Worm (Caenorhabditis elegans) whole organism, early embryonic: ENCODE data around the gene F58F9.9.

ENCODE experiments used
- B0310.2 ChIP-seq: sonication (generic microtip); optimal IDR thresholded peaks from 2 replicates; lab custom pipeline; 2016; ENCODE audit warnings: mild to moderate bottlenecking, missing genetic modification characterization, missing compliant biosample characterization
- F13C5.2 ChIP-seq: sonication (generic microtip); optimal IDR thresholded peaks from 2 replicates; lab custom pipeline; 2017; ENCODE audit warnings: mild to moderate bottlenecking, missing genetic modification characterization, inconsistent platforms, missing compliant biosample characterization
- aly-1 ChIP-seq: sonication (generic microtip); optimal IDR thresholded peaks from 2 replicates; lab custom pipeline; 2016; ENCODE audit warnings: missing genetic modification characterization, missing compliant biosample characterization
- ama-1 ChIP-seq: fragments of 150-350 bp; optimal IDR thresholded peaks from 2 replicates; lab custom pipeline; 2014
- ceh-13 ChIP-seq: fragments of 200-800 bp; sonication (Bioruptor generic); optimal IDR thresholded peaks from 2 replicates; lab custom pipeline; 2018; ENCODE audit warnings: mild to moderate bottlenecking, missing genetic modification characterization, missing compliant biosample characterization
- ceh-36 ChIP-seq: sonication (generic microtip); optimal IDR thresholded peaks from 2 replicates; lab custom pipeline; 2016; ENCODE audit warnings: missing genetic modification characterization, inconsistent platforms, missing compliant biosample characterization
- ets-7 ChIP-seq: sonication (generic microtip); optimal IDR thresholded peaks from 2 replicates; lab custom pipeline; 2016; ENCODE audit warnings: missing genotype, missing genetic modification characterization, missing compliant biosample characterization
- flt-1 ChIP-seq: fragments of 200-800 bp; sonication (Bioruptor generic); IDR thresholded peaks from 2 replicates; pipeline ENCODE4 v1.3.6; 2022; ENCODE audit warnings: missing genetic modification characterization, missing compliant biosample characterization
- hmbx-1 ChIP-seq: sonication (generic microtip); optimal IDR thresholded peaks from 2 replicates; lab custom pipeline; 2016; ENCODE audit warnings: mild to moderate bottlenecking, missing genetic modification characterization, missing compliant biosample characterization
- hmg-4 ChIP-seq: fragments of 200-800 bp; sonication (Bioruptor generic); optimal IDR thresholded peaks from 2 replicates; lab custom pipeline; 2018; ENCODE audit warnings: mild to moderate bottlenecking, missing genetic modification characterization, missing compliant biosample characterization
- hnd-1 ChIP-seq: sonication (generic microtip); optimal IDR thresholded peaks from 2 replicates; lab custom pipeline; 2016; ENCODE audit warnings: missing genetic modification characterization, missing compliant biosample characterization
- pes-1 ChIP-seq: fragments of 200-800 bp; sonication (Bioruptor generic); IDR thresholded peaks from 2 replicates; pipeline ENCODE4 v1.3.6; 2022; ENCODE audit warnings: missing genetic modification reagents, missing genetic modification characterization, missing compliant biosample characterization
- scrt-1 ChIP-seq: fragments of 200-800 bp; sonication (Bioruptor generic); IDR thresholded peaks from 2 replicates; pipeline ENCODE4 v1.3.6; 2022; ENCODE audit warnings: missing genetic modification characterization, missing compliant biosample characterization
- sea-1 ChIP-seq: fragments of 200-800 bp; sonication (Bioruptor generic); conservative IDR thresholded peaks from 2 replicates; pipeline ENCODE4 v1.3.6; 2022; ENCODE audit warnings: missing genetic modification characterization, missing compliant biosample characterization
- tbx-11 ChIP-seq: fragments of 200-800 bp; sonication (Bioruptor generic); IDR thresholded peaks from 2 replicates; pipeline ENCODE4 v1.3.6; 2022; ENCODE audit warnings: missing genetic modification characterization, missing compliant biosample characterization
- tbx-37 ChIP-seq: fragments of 200-800 bp; sonication (Bioruptor generic); conservative IDR thresholded peaks from 2 replicates; pipeline ENCODE4 v1.3.6; 2022; ENCODE audit warnings: missing genetic modification reagents, missing genetic modification characterization, missing compliant biosample characterization
- tra-4 ChIP-seq: sonication (generic microtip); optimal IDR thresholded peaks from 2 replicates; lab custom pipeline; 2017; ENCODE audit warnings: missing genetic modification characterization, missing compliant biosample characterization

Gene F58F9.9

DNA sequence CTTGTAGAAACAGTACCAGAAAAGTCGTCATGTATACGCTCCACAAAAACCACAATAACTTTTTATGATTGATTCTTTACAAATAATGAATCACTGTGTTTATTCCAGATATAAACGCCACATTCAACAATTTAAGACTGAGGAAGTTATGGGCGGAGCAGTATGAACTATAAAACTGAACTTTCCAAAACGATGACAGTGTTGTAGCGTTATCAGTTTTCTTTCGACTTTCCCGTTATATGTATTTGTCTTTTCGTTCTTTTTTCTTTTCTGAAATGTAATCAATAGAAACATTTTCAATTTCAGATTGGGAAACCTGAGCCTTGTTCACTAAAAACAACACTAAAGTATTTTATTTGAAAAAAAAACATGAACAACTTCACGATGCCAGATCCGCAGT is 23.0 kb upstream of the F58F9.9 start, which contains the start of gene C49A9.9:
TSS of gene C49A9.9 (plus strand) at position 307 of the 400 bp plus-strand sequence.
- no peak for TF ChIP-seq flt-1
- no peak for TF ChIP-seq hmg-4 (GFP tag; lab: Kevin White, UChicago)
- TF ChIP-seq ceh-13 (GFP tag; lab: Kevin White, UChicago): no peak
- TF ChIP-seq tbx-37 (GFP tag; lab: Robert Waterston, UW): no peak
- TF ChIP-seq tra-4 (tag; lab: Kevin White, UChicago): no peak
- no peak for TF ChIP-seq hnd-1 (tag; lab: Kevin White, UChicago)
- no peak for TF ChIP-seq hmbx-1
- TF ChIP-seq pes-1 (GFP tag; lab: Robert Waterston, UW): no peak
- no peak for TF ChIP-seq ets-7 (tag; lab: Kevin White, UChicago)
- no peak for TF ChIP-seq ama-1 (lab: Kevin White, UChicago)
- TF ChIP-seq sea-1 (GFP tag; lab: Robert Waterston, UW): no peak
- no peak for TF ChIP-seq aly-1 (tag; lab: Kevin White, UChicago)
- TF ChIP-seq F13C5.2 (tag; lab: Kevin White, UChicago): no peak
- TF ChIP-seq tbx-11 (GFP tag; lab: Robert Waterston, UW): no peak
- no peak for TF ChIP-seq ceh-36 (tag; lab: Kevin White, UChicago)
- TF ChIP-seq B0310.2 (tag; lab: Kevin White, UChicago): no peak
- no peak for TF ChIP-seq scrt-1 (GFP tag; lab: Robert Waterston, UW)

DNA sequence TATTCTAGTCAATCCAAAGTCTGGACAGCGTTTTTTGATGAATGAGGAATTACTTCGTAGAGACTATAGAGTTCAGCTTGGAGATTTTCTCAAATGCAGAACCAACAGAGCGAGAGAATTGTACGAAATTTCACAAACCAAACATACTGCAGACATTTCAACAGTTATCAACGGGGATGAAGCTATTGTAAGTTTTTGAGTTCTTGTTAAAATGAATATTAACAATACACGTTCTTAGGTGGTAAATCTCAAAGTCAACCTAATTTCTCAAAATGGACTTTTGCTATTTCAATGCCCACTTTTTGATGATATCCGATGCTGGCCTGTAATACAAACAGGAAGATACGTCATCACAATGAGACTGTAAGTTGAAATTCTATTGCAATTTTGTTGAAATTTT is 22.6 kb upstream of the F58F9.9 start:
- TF ChIP-seq tbx-11 (GFP tag; lab: Robert Waterston, UW): no peak
- TF ChIP-seq tra-4 (tag; lab: Kevin White, UChicago): no peak
- TF ChIP-seq scrt-1 (GFP tag; lab: Robert Waterston, UW): no peak

DNA sequence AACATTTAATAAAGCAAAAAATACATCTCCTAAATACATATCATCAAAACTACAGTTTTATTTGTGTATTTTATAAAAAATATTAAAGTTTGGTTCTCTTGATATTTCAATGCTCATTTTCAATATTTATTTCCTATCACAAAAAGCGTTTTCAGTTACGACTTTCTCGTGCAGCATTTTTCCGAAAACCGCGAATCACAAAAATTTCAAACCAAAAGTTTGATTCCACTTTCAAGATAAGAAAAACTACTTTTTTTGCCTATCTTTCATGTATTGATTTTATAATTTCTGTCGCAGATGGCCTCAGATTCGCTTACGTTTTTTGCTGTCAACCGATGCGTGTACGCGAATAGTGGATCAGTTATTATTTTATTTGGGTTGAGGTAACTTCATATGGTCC is 20.7 kb upstream of the F58F9.9 start, which contains the start of gene C49A9.4:
TSS of gene C49A9.4 (plus strand) at position 265 of the 400 bp plus-strand sequence.
- TF ChIP-seq pes-1 (GFP tag; lab: Robert Waterston, UW) (no peak), F13C5.2 (tag; lab: Kevin White, UChicago) (no peak), tbx-37 (GFP tag; lab: Robert Waterston, UW) (no peak), hmbx-1 (no peak), ama-1 (lab: Kevin White, UChicago) (no peak), ceh-13 (GFP tag; lab: Kevin White, UChicago) (no peak), ceh-36 (tag; lab: Kevin White, UChicago) (no peak), tra-4 (tag; lab: Kevin White, UChicago) (no peak), flt-1 (no peak), hmg-4 (GFP tag; lab: Kevin White, UChicago) (no peak), sea-1 (GFP tag; lab: Robert Waterston, UW) (no peak), aly-1 (tag; lab: Kevin White, UChicago) (no peak), tbx-11 (GFP tag; lab: Robert Waterston, UW) (no peak), hnd-1 (tag; lab: Kevin White, UChicago) (no peak), ets-7 (tag; lab: Kevin White, UChicago) (no peak)

DNA sequence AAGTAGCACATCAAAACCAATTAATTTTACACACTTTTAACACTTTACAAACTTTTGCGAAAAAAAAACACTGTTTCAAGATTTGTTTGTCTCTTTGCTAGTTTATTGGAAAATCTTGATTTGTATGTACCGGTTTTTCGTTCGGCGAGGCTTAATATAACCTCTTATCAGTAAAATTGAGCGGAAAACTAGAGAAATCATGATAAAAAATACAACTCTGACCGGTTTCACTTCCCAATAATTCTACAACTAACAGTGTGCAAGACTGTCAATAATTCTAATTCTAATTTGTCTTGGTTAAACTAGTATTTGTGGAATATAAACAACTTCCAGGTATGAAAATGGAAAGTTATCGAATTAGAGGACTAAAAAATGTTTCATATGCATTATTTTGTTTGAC is 18.2 kb upstream of the F58F9.9 start, which contains the start of gene C49A9.3:
TSS of gene C49A9.3 (plus strand) at position 212 of the 400 bp plus-strand sequence.
- TF ChIP-seq pes-1 (GFP tag; lab: Robert Waterston, UW) (no peak), B0310.2 (tag; lab: Kevin White, UChicago) (no peak), hmbx-1 (no peak), ama-1 (lab: Kevin White, UChicago) (no peak), ets-7 (tag; lab: Kevin White, UChicago) (no peak), hnd-1 (tag; lab: Kevin White, UChicago) (no peak)

DNA sequence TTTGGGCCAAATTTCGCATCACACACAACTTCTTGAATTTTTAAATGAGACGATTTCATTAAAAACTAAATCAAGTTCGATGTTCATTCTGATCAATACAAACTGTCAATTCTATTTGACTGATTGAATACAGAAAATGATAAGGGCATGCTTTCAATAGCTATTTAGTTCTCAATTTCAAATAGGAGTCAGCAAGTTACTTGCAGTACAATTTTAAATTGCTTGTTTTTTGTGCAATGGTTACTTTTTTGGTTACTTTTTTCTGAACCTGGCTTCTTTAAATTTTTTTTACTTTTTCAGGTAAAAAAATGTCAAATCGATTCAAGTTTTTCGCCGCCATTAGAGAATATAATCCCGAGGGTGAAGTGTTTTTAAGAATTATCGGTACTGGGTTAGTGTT is 14.9 kb upstream of the F58F9.9 start, which contains the start of gene C49A9.2:
TSS of gene C49A9.2 (plus strand) at position 301 of the 400 bp plus-strand sequence.
- TF ChIP-seq tbx-11 (GFP tag; lab: Robert Waterston, UW): no peak
- TF ChIP-seq sea-1 (GFP tag; lab: Robert Waterston, UW): no peak

DNA sequence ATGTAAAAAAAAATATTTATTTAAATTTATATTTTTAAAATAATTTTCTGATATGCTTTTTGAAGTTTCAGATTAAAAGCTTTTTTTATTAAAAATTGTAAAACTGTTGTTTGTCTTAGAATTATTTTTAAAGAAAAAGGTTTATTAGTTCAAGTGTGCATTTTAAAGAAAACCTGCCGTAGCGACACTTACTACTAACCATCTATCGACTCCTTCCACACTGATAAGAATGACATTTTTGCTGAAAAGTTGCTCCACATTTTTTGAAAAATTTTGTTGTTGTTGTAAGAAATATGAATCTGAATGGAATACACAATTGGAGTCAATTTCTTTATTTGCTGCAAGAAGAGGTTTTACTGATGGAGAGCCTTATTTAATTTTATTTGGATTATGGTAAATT is 12.1 kb upstream of the F58F9.9 start, which contains the start of gene C49A9.1:
TSS of gene C49A9.1 (plus strand) at position 217 of the 400 bp plus-strand sequence.
- TF ChIP-seq ceh-36 (tag; lab: Kevin White, UChicago) (no peak), hmg-4 (GFP tag; lab: Kevin White, UChicago) (no peak), pes-1 (GFP tag; lab: Robert Waterston, UW) (no peak), aly-1 (tag; lab: Kevin White, UChicago) (no peak), hnd-1 (tag; lab: Kevin White, UChicago) (no peak), sea-1 (GFP tag; lab: Robert Waterston, UW) (no peak), ama-1 (lab: Kevin White, UChicago) (no peak), F13C5.2 (tag; lab: Kevin White, UChicago) (no peak), hmbx-1 (no peak), flt-1 (no peak), scrt-1 (GFP tag; lab: Robert Waterston, UW) (no peak), tra-4 (tag; lab: Kevin White, UChicago) (no peak), tbx-37 (GFP tag; lab: Robert Waterston, UW) (no peak), ets-7 (tag; lab: Kevin White, UChicago) (no peak), ceh-13 (GFP tag; lab: Kevin White, UChicago) (no peak), B0310.2 (tag; lab: Kevin White, UChicago) (no peak), tbx-11 (GFP tag; lab: Robert Waterston, UW) (no peak)

DNA sequence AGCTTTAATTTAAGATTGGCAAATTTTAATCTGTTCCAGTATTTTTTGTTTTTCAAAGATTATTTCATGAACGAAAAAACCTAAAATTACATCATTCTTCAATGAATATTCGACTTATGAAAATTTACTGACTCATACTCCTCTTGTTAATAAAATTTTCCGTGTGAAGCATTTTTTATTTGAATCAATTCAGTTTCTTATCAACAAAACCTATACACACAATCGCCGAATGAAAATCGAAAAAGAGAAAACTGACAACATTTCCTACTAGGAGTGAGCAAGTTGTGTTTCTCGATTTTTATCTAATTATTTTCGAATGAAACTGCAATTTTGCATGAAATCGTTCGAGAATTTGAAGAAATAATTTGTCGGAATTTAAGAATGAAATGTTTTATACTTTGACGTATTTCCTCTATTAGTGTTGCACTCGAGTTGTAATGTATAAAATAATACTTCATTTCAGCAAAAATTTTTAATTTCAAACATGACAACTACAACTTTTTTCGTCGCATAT is 9.5 kb upstream of the F58F9.9 start, which contains the start of gene F58F9.4:
TSS of gene F58F9.4 (plus strand) at position 464 of the 514 bp plus-strand sequence.
- TF ChIP-seq B0310.2 (tag; lab: Kevin White, UChicago) (no peak), aly-1 (tag; lab: Kevin White, UChicago) (no peak), ceh-13 (GFP tag; lab: Kevin White, UChicago) (no peak), ceh-36 (tag; lab: Kevin White, UChicago) (no peak)
